Fruit fly (Drosophila melanogaster): ENCODE data around the gene CG7886.

Gene CG7886

DNA sequence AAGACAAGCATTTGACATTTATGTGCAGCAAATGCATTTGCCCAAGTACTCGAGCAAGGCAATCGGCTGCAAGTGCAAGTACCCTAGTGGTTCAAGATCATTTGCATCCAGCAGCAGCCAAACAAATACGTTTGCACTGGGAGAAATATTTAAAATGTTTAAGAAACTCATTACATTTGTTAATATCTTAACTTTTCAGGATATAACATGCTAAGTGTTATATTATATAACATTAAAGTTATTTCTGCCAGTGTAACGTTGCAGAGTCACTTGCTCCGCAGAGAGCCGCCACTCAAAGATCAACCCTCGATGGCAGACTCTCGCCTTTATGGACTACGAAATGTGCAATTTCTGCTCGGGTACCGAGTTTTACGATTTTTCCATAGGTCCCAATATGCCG, 52.9 kb downstream of the CG7886 start:
- no peak for TF ChIP-seq Sin3A (optimal IDR thresholded peaks at IDR 0.05)
- TF ChIP-seq Stat92E (GFP tag; optimal IDR thresholded peaks at IDR 0.05) = no peak
- TF ChIP-seq Lim3 (GFP tag; IDR thresholded peaks at IDR 0.05) = no peak
- peak; percentile 5 for TF ChIP-seq CG13775 (GFP tag; optimal IDR thresholded peaks at IDR 0.05)
- peak; percentile 0 for TF ChIP-seq chn (GFP tag; optimal IDR thresholded peaks at IDR 0.05)
- peak; percentile 48 for TF ChIP-seq CG8924 (tag; optimal IDR thresholded peaks at IDR 0.05)
- no peak for TF ChIP-seq lab (GFP tag; optimal IDR thresholded peaks at IDR 0.05)
- TF ChIP-seq crc (GFP tag; optimal IDR thresholded peaks at IDR 0.05) = no peak
- peak; percentile 56; the same call in 2 of the 3 replicates for TF ChIP-seq zfh1 (GFP tag; IDR thresholded peaks at IDR 0.05)
- TF ChIP-seq kay (GFP tag; optimal IDR thresholded peaks at IDR 0.05) = no peak
- TF ChIP-seq CG17612 (GFP tag; IDR thresholded peaks at IDR 0.05) = no peak
- TF ChIP-seq Hsf (GFP tag; optimal IDR thresholded peaks at IDR 0.05) = no peak
- TF ChIP-seq CG32772 (GFP tag; IDR thresholded peaks at IDR 0.05) = no peak
- no peak for TF ChIP-seq trem (tag; optimal IDR thresholded peaks at IDR 0.05)
- no peak for TF ChIP-seq cato (GFP tag; optimal IDR thresholded peaks at IDR 0.05; ENCODE audit: borderline replicate concordance)
- TF ChIP-seq gt (GFP tag; IDR thresholded peaks at IDR 0.05) = 0 out of 2 replicates have a peak, but pooled peaks have one; percentile 20
- TF ChIP-seq cad (GFP tag; optimal IDR thresholded peaks at IDR 0.05) = peak; percentile 21
- no peak for TF ChIP-seq Hey (tag; optimal IDR thresholded peaks at IDR 0.05)
- no peak for TF ChIP-seq CG30431 (GFP tag; optimal IDR thresholded peaks at IDR 0.05)
- TF ChIP-seq jing (GFP tag; optimal IDR thresholded peaks at IDR 0.05) = no peak
- peak; percentile 39 for TF ChIP-seq CG17829 (tag; optimal IDR thresholded peaks at IDR 0.05)
- peak; percentile 3 for TF ChIP-seq D19A (tag; optimal IDR thresholded peaks at IDR 0.05)
- no peak for TF ChIP-seq CG8478 (optimal IDR thresholded peaks at IDR 0.05)
- TF ChIP-seq unc-4 (GFP tag; IDR thresholded peaks at IDR 0.05; ENCODE audit: partially characterized antibody) = no peak
- TF ChIP-seq Max (GFP tag; optimal IDR thresholded peaks at IDR 0.05) = no peak
- TF ChIP-seq CG14860 (GFP tag; IDR thresholded peaks at IDR 0.05; ENCODE audit: partially characterized antibody) = no peak
- no peak for TF ChIP-seq caup (GFP tag; optimal IDR thresholded peaks at IDR 0.05; ENCODE audit: severe bottlenecking)
- TF ChIP-seq vvl (GFP tag; IDR thresholded peaks at IDR 0.05) = peak; percentile 49; the same call in 1 of the 2 replicates
- TF ChIP-seq sc (optimal IDR thresholded peaks at IDR 0.05) = no peak
- TF ChIP-seq sc (GFP tag; optimal IDR thresholded peaks at IDR 0.05) = no peak
- TF ChIP-seq CG16815 (GFP tag; optimal IDR thresholded peaks at IDR 0.05) = peak; percentile 22
- no peak for TF ChIP-seq CkIIα-i1 (GFP tag; IDR thresholded peaks at IDR 0.05)
- no peak for TF ChIP-seq Eip74EF (GFP tag; optimal IDR thresholded peaks at IDR 0.05)
- TF ChIP-seq Xrp1 (GFP tag; IDR thresholded peaks at IDR 0.05) = peak; percentile 75
- TF ChIP-seq CG4820 (GFP tag; optimal IDR thresholded peaks at IDR 0.05) = no peak
- no peak for TF ChIP-seq CG1647 (GFP tag; optimal IDR thresholded peaks at IDR 0.05)
- TF ChIP-seq CG11247 (GFP tag; IDR thresholded peaks at IDR 0.05) = no peak
- TF ChIP-seq CG8290 (GFP tag; optimal IDR thresholded peaks at IDR 0.05) = no peak
- TF ChIP-seq CG8290 (tag; optimal IDR thresholded peaks at IDR 0.05) = no peak
- no peak for TF ChIP-seq Atf-2 (GFP tag; optimal IDR thresholded peaks at IDR 0.05)
- TF ChIP-seq Dip3 (GFP tag; optimal IDR thresholded peaks at IDR 0.05) = no peak
- TF ChIP-seq CG18764 (GFP tag; optimal IDR thresholded peaks at IDR 0.05) = no peak
- no peak for TF ChIP-seq wek (GFP tag; optimal IDR thresholded peaks at IDR 0.05)
- TF ChIP-seq ATbp (GFP tag; optimal IDR thresholded peaks at IDR 0.05) = no peak
- no peak for TF ChIP-seq Antp (GFP tag; optimal IDR thresholded peaks at IDR 0.05)
- no peak for TF ChIP-seq p53 (GFP tag; optimal IDR thresholded peaks at IDR 0.05)
- TF ChIP-seq CG15479 (GFP tag; optimal IDR thresholded peaks at IDR 0.05) = no peak
- TF ChIP-seq gcm2 (GFP tag; optimal IDR thresholded peaks at IDR 0.05) = no peak
- TF ChIP-seq CG1832 (GFP tag; optimal IDR thresholded peaks at IDR 0.05) = no peak
- peak; percentile 62 for TF ChIP-seq CG2712 (tag; optimal IDR thresholded peaks at IDR 0.05)
- TF ChIP-seq pum (GFP tag; optimal IDR thresholded peaks at IDR 0.05) = no peak
- TF ChIP-seq tx (GFP tag; optimal IDR thresholded peaks at IDR 0.05) = no peak
- peak; percentile 40; the same call in 1 of the 2 replicates for TF ChIP-seq CG8765 (GFP tag; IDR thresholded peaks at IDR 0.05)

Data from whole organism, embryonic.